Fruit fly (Drosophila melanogaster) whole organism, embryonic: ENCODE results near the gene CG31816.

Experiments
- C15 ChIP-seq: fragments of 200-800 bp; sonication (Bioruptor generic); IDR thresholded peaks from 3 replicates; pipeline ENCODE4 v1.3.6; 2022; ENCODE audit warnings: missing biosample characterization, missing genetic modification characterization
- CG10321 ChIP-seq: fragments of 200-800 bp; sonication (Bioruptor generic); IDR thresholded peaks from 2 replicates; pipeline ENCODE4 v1.3.6; 2022; ENCODE audit warnings: missing biosample characterization, missing genetic modification characterization
- CG10431 ChIP-seq: fragments of 200-800 bp; sonication (Bioruptor generic); optimal IDR thresholded peaks from 3 replicates; lab custom pipeline; 2018; ENCODE audit warnings: missing biosample characterization, mild to moderate bottlenecking, missing genetic modification characterization
- CG10462 ChIP-seq: fragments of 200-800 bp; sonication (Bioruptor generic); optimal IDR thresholded peaks from 2 replicates; lab custom pipeline; 2016; ENCODE audit warnings: missing biosample characterization, missing genetic modification characterization
- CG13287 ChIP-seq: fragments of 200-800 bp; sonication (Bioruptor generic); IDR thresholded peaks from 2 replicates; pipeline ENCODE4 v1.3.6; 2022; ENCODE audit warnings: missing biosample characterization, missing genetic modification characterization; ENCODE audit not compliant: partially characterized antibody
- CG13296 ChIP-seq: fragments of 200-800 bp; sonication (Bioruptor generic); optimal IDR thresholded peaks from 3 replicates; lab custom pipeline; 2018; ENCODE audit warnings: missing biosample characterization, mild to moderate bottlenecking, missing genetic modification characterization
- CG13775 ChIP-seq: fragments of 200-800 bp; sonication (Bioruptor generic); optimal IDR thresholded peaks from 3 replicates; lab custom pipeline; 2017; ENCODE audit warnings: missing biosample characterization, mild to moderate bottlenecking, missing genetic modification characterization
- CG14014 ChIP-seq: fragments of 200-800 bp; sonication (Bioruptor generic); IDR thresholded peaks from 2 replicates; pipeline ENCODE4 v1.3.6; 2022; ENCODE audit warnings: missing biosample characterization, missing genetic modification characterization
- CG17186 ChIP-seq: fragments of 200-800 bp; sonication (Bioruptor generic); optimal IDR thresholded peaks from 3 replicates; lab custom pipeline; 2017; ENCODE audit warnings: missing biosample characterization, missing genetic modification reagents, missing genetic modification characterization
- CG17328 ChIP-seq: fragments of 200-800 bp; sonication (Bioruptor generic); IDR thresholded peaks from 2 replicates; pipeline ENCODE4 v1.3.6; 2022; ENCODE audit warnings: missing biosample characterization, missing genetic modification characterization
- CG17568 ChIP-seq: fragments of 200-800 bp; sonication (Bioruptor generic); optimal IDR thresholded peaks from 2 replicates; lab custom pipeline; 2018; ENCODE audit warnings: missing biosample characterization, mild to moderate bottlenecking, missing genetic modification characterization, moderate library complexity
- CG18476 ChIP-seq: fragments of 200-800 bp; sonication (Bioruptor generic); optimal IDR thresholded peaks from 2 replicates; lab custom pipeline; 2016; ENCODE audit warnings: missing biosample characterization, mild to moderate bottlenecking, missing genetic modification characterization
- CG4328 ChIP-seq: fragments of 200-800 bp; sonication (Bioruptor generic); optimal IDR thresholded peaks from 3 replicates; lab custom pipeline; 2017; ENCODE audit warnings: missing biosample characterization, missing genetic modification reagents, missing genetic modification characterization
- CG9797 ChIP-seq: fragments of 200-800 bp; sonication (Bioruptor generic); optimal IDR thresholded peaks from 3 replicates; lab custom pipeline; 2018; ENCODE audit warnings: missing biosample characterization, mild to moderate bottlenecking, missing genetic modification characterization
- CTCF ChIP-seq: fragments of 200-800 bp; sonication (Bioruptor generic); optimal IDR thresholded peaks from 2 replicates; lab custom pipeline; 2017; ENCODE audit warnings: missing biosample characterization, mild to moderate bottlenecking, missing genetic modification characterization, moderate library complexity
- D19B ChIP-seq: fragments of 200-800 bp; sonication (Bioruptor generic); optimal IDR thresholded peaks from 2 replicates; lab custom pipeline; 2017; ENCODE audit warnings: missing biosample characterization, mild to moderate bottlenecking, missing genetic modification characterization
- Dip2 ChIP-seq: fragments of 200-800 bp; sonication (Bioruptor generic); IDR thresholded peaks from 2 replicates; pipeline ENCODE4 v1.3.6; 2022; ENCODE audit warnings: missing biosample characterization, missing genetic modification characterization
- Drgx ChIP-seq: fragments of 200-800 bp; sonication (Bioruptor generic); IDR thresholded peaks from 2 replicates; pipeline ENCODE4 v1.3.6; 2022; ENCODE audit warnings: missing biosample characterization, missing genetic modification characterization
- HLH54F ChIP-seq: fragments of 200-800 bp; sonication (Bioruptor generic); optimal IDR thresholded peaks from 3 replicates; lab custom pipeline; 2016; ENCODE audit warnings: missing biosample characterization, missing genetic modification characterization
- Hand ChIP-seq: fragments of 200-800 bp; sonication (Bioruptor generic); optimal IDR thresholded peaks from 2 replicates; lab custom pipeline; 2017; ENCODE audit warnings: mild to moderate bottlenecking, missing biosample characterization, missing genetic modification reagents, missing genetic modification characterization
- Hr3 ChIP-seq: fragments of 200-800 bp; sonication (Bioruptor generic); optimal IDR thresholded peaks from 3 replicates; lab custom pipeline; 2016; ENCODE audit warnings: missing biosample characterization, missing genetic modification characterization
- Hr51 ChIP-seq, 2 experiments: fragments of 200-800 bp; sonication (Bioruptor generic); optimal IDR thresholded peaks; 2 replicates in 1 of 2; 3 replicates in 1 of 2; lab custom pipeline; 2016 to 2018; ENCODE audit warnings: missing biosample characterization in 2 of 2, missing genetic modification characterization in 2 of 2, mild to moderate bottlenecking in 1 of 2, moderate library complexity in 1 of 2
- Hsf ChIP-seq: fragments of 200-800 bp; sonication (Bioruptor generic); optimal IDR thresholded peaks from 3 replicates; lab custom pipeline; 2016; ENCODE audit warnings: missing biosample characterization, missing genetic modification characterization
- Jarid2 ChIP-seq: fragments of 200-800 bp; sonication (Bioruptor generic); optimal IDR thresholded peaks from 3 replicates; lab custom pipeline; 2017; ENCODE audit warnings: mild to moderate bottlenecking, missing biosample characterization, missing genetic modification reagents, missing genetic modification characterization
- Lhr ChIP-seq: fragments of 200-800 bp; sonication (Bioruptor generic); optimal IDR thresholded peaks from 3 replicates; lab custom pipeline; 2017; ENCODE audit warnings: mild to moderate bottlenecking, missing biosample characterization, missing genetic modification reagents, missing genetic modification characterization
- Oaz ChIP-seq: fragments of 200-800 bp; sonication (Bioruptor generic); IDR thresholded peaks from 2 replicates; pipeline ENCODE4 v1.3.6; 2022; ENCODE audit warnings: missing biosample characterization, missing genetic modification characterization
- Ravus ChIP-seq: fragments of 200-800 bp; sonication (Bioruptor generic); IDR thresholded peaks from 2 replicates; pipeline ENCODE4 v1.3.6; 2022; ENCODE audit warnings: missing biosample characterization, missing genetic modification characterization
- Sry-β ChIP-seq: fragments of 200-800 bp; sonication (Bioruptor generic); optimal IDR thresholded peaks from 2 replicates; lab custom pipeline; 2018; ENCODE audit warnings: missing biosample characterization, mild to moderate bottlenecking, missing genetic modification characterization, moderate library complexity
- Sry-δ ChIP-seq: fragments of 200-800 bp; sonication (Bioruptor generic); optimal IDR thresholded peaks from 2 replicates; lab custom pipeline; 2016; ENCODE audit warnings: missing biosample characterization, missing genetic modification characterization
- Stat92E ChIP-seq, 3 experiments: fragments of >200 bp in 2 of 3; fragments of 200-800 bp in 1 of 3; sonication (Bioruptor generic) in 1 of 3; optimal IDR thresholded peaks; 2 replicates each; lab custom pipeline; 2017 to 2019; ENCODE audit warnings: missing biosample characterization in 3 of 3, missing genetic modification characterization in 3 of 3, mild to moderate bottlenecking in 1 of 3, moderate library complexity in 1 of 3
- al ChIP-seq: fragments of 200-800 bp; sonication (Bioruptor generic); IDR thresholded peaks from 2 replicates; pipeline ENCODE4 v1.3.6; 2022; ENCODE audit warnings: missing biosample characterization, missing genetic modification characterization
- bbx ChIP-seq: fragments of 200-800 bp; sonication (Bioruptor generic); IDR thresholded peaks from 2 replicates; pipeline ENCODE4 v1.3.6; 2022; ENCODE audit warnings: missing biosample characterization, missing genetic modification characterization; ENCODE audit not compliant: partially characterized antibody
- br ChIP-seq: fragments of >200 bp; optimal IDR thresholded peaks from 2 replicates; lab custom pipeline; 2017
- ci ChIP-seq: fragments of 200-800 bp; sonication (Bioruptor generic); IDR thresholded peaks from 3 replicates; pipeline ENCODE4 v1.3.6; 2022; ENCODE audit warnings: missing biosample characterization, missing genetic modification characterization
- fu2 ChIP-seq: fragments of 200-800 bp; sonication (Bioruptor generic); optimal IDR thresholded peaks from 2 replicates; lab custom pipeline; 2016; ENCODE audit warnings: missing biosample characterization, missing genetic modification characterization
- gem ChIP-seq: fragments of 200-800 bp; sonication (Bioruptor generic); optimal IDR thresholded peaks from 2 replicates; lab custom pipeline; 2019; ENCODE audit warnings: missing biosample characterization, mild to moderate bottlenecking, missing genetic modification characterization, moderate library complexity
- ham ChIP-seq: fragments of 200-800 bp; sonication (Bioruptor generic); IDR thresholded peaks from 2 replicates; pipeline ENCODE4 v1.3.6; 2022; ENCODE audit warnings: missing biosample characterization, missing genetic modification characterization
- kah ChIP-seq: fragments of 200-800 bp; sonication (Bioruptor generic); optimal IDR thresholded peaks from 2 replicates; lab custom pipeline; 2018; ENCODE audit warnings: missing biosample characterization, mild to moderate bottlenecking, missing genetic modification characterization
- lab ChIP-seq: fragments of 200-800 bp; sonication (Bioruptor generic); optimal IDR thresholded peaks from 3 replicates; lab custom pipeline; 2017; ENCODE audit warnings: missing biosample characterization, missing genetic modification characterization, mild to moderate bottlenecking, moderate library complexity, missing genetic modification reagents
- lola ChIP-seq, 3 experiments: fragments of >200 bp in 2 of 3; fragments of 200-800 bp in 1 of 3; sonication (Bioruptor generic) in 1 of 3; optimal IDR thresholded peaks; 2 replicates each; lab custom pipeline; 2017 to 2019; ENCODE audit warnings: missing biosample characterization in 3 of 3, missing genetic modification characterization in 3 of 3, mild to moderate bottlenecking in 1 of 3, moderate library complexity in 1 of 3
- org-1 ChIP-seq: fragments of 200-800 bp; sonication (Bioruptor generic); optimal IDR thresholded peaks from 2 replicates; lab custom pipeline; 2017; ENCODE audit warnings: missing biosample characterization, missing genetic modification characterization
- row ChIP-seq: fragments of 200-800 bp; sonication (Bioruptor generic); IDR thresholded peaks from 3 replicates; pipeline ENCODE4 v1.3.6; 2022; ENCODE audit warnings: missing biosample characterization, missing genetic modification characterization
- sd ChIP-seq: fragments of 200-800 bp; sonication (Bioruptor generic); optimal IDR thresholded peaks from 3 replicates; lab custom pipeline; 2018; ENCODE audit warnings: missing biosample characterization, mild to moderate bottlenecking, missing genetic modification characterization, moderate library complexity
- shn ChIP-seq: fragments of 200-800 bp; sonication (Bioruptor generic); optimal IDR thresholded peaks from 3 replicates; lab custom pipeline; 2016; ENCODE audit warnings: missing biosample characterization, missing genetic modification characterization
- slp2 ChIP-seq: fragments of 200-800 bp; sonication (Bioruptor generic); optimal IDR thresholded peaks from 2 replicates; lab custom pipeline; 2016; ENCODE audit warnings: missing biosample characterization, missing genetic modification characterization
- sna ChIP-seq: fragments of 200-800 bp; sonication (Bioruptor generic); IDR thresholded peaks from 2 replicates; pipeline ENCODE4 v1.3.6; 2022; ENCODE audit warnings: missing biosample characterization, missing genetic modification characterization; ENCODE audit not compliant: partially characterized antibody
- tll ChIP-seq, 2 experiments: fragments of 200-800 bp in 1 of 2; fragments of >200 bp in 1 of 2; sonication (Bioruptor generic) in 1 of 2; optimal IDR thresholded peaks; 2 replicates each; lab custom pipeline; 2017 to 2019; ENCODE audit warnings: missing biosample characterization in 2 of 2, missing genetic modification characterization in 2 of 2, mild to moderate bottlenecking in 1 of 2, moderate library complexity in 1 of 2
- tna ChIP-seq: fragments of 200-800 bp; sonication (Bioruptor generic); IDR thresholded peaks from 2 replicates; pipeline ENCODE4 v1.3.6; 2022; ENCODE audit warnings: missing biosample characterization, missing genetic modification characterization; ENCODE audit not compliant: partially characterized antibody
- unc-4 ChIP-seq: fragments of 200-800 bp; sonication (Bioruptor generic); IDR thresholded peaks from 2 replicates; pipeline ENCODE4 v1.3.6; 2022; ENCODE audit warnings: missing biosample characterization, missing genetic modification characterization; ENCODE audit not compliant: partially characterized antibody

Gene CG31816

DNA sequence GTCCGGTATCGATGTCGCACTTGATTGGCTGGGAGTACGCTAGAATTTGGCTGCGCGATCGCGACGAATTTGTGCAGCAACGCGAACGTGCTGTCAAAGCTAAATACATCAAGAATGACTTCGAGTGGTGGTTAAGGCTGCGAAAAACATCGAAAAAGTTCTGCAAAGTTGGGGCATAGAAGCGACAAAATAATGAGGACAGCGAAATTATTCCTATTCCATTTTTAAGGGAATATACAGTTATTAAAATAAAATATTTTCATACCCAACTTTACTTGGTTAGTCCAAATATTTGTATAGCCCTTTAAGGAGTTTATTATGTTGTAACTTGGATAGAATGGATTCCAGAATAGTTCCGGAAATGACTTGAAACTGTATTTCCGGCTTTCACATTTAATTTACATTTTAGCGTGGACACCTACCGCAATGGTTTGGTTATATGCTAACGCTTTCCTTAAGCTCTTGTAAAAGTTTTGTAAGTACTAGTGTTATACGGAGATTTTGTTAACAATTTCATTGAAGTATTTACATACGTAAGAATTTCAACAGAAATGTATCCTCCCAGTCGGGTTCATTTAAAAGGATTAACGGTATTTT lies 749 bp downstream of the CG31816 start (continued):
- TF ChIP-seq row (GFP tag; lab: Robert Waterston, UW), result 0 out of 3 replicates have a peak, but pooled peaks have one; percentile 11
- peak; percentile 86 for TF ChIP-seq CG4328 (GFP tag; lab: Kevin White, UChicago)
- peak; percentile 72 for TF ChIP-seq CG17328 (GFP tag; lab: Robert Waterston, UW)
- peak; percentile 78 for TF ChIP-seq org-1 (GFP tag; lab: Kevin White, UChicago)
- TF ChIP-seq br (lab: Kevin White, UChicago), result no peak
- no peak for TF ChIP-seq unc-4 (GFP tag; lab: Robert Waterston, UW)
- peak; percentile 56 for TF ChIP-seq kah (GFP tag; lab: Kevin White, UChicago)
- TF ChIP-seq CG14014 (GFP tag; lab: Robert Waterston, UW), result no peak
- peak; percentile 77 for TF ChIP-seq slp2 (GFP tag; lab: Kevin White, UChicago)
- TF ChIP-seq C15 (GFP tag; lab: Robert Waterston, UW), result peak; percentile 30; the same call in 1 of the 3 replicates
- TF ChIP-seq Dip2 (GFP tag; lab: Robert Waterston, UW), result no peak
- TF ChIP-seq lola (GFP tag; optimal IDR thresholded peaks at IDR 0.05; lab: Kevin White, UChicago), result peak in 1 of 3 experiments; percentile 43
- peak; percentile 77 for TF ChIP-seq CG10431 (GFP tag; lab: Kevin White, UChicago)
- TF ChIP-seq Sry-β (GFP tag; lab: Kevin White, UChicago), result peak; percentile 49
- no peak for TF ChIP-seq tna
- TF ChIP-seq CG10462 (GFP tag; lab: Kevin White, UChicago), result peak; percentile 44
- TF ChIP-seq shn (GFP tag; lab: Kevin White, UChicago), result peak; percentile 79
- peak; percentile 85 for TF ChIP-seq Lhr (GFP tag; lab: Kevin White, UChicago)
- peak; percentile 51; the same call in 1 of the 2 replicates for TF ChIP-seq CG10321
- no peak for TF ChIP-seq CG18476 (GFP tag; lab: Kevin White, UChicago)
- TF ChIP-seq lab (GFP tag; lab: Kevin White, UChicago), result peak; percentile 96
- no peak for TF ChIP-seq tll (GFP tag; optimal IDR thresholded peaks at IDR 0.05; lab: Kevin White, UChicago)
- peak; percentile 52 for TF ChIP-seq Drgx (GFP tag; lab: Robert Waterston, UW)
- peak; percentile 65 for TF ChIP-seq Jarid2 (GFP tag; lab: Kevin White, UChicago)
- no peak for TF ChIP-seq ham (GFP tag; lab: Robert Waterston, UW)
- TF ChIP-seq Hr51 (GFP tag; optimal IDR thresholded peaks at IDR 0.05; lab: Kevin White, UChicago), result peak; percentile 60 to 79
- TF ChIP-seq CTCF (GFP tag; lab: Kevin White, UChicago), result peak; percentile 74
- peak; percentile 69 for TF ChIP-seq D19B
- peak; percentile 36 for TF ChIP-seq sd (tag; lab: Kevin White, UChicago)
- TF ChIP-seq Oaz (GFP tag; lab: Robert Waterston, UW), result peak; percentile 44; the same call in 1 of the 2 replicates
- no peak for TF ChIP-seq Ravus (GFP tag; lab: Robert Waterston, UW)
- peak; percentile 65 for TF ChIP-seq gem
- TF ChIP-seq Hr3 (GFP tag; lab: Kevin White, UChicago), result peak; percentile 21
- peak; percentile 91 for TF ChIP-seq CG17568 (GFP tag; lab: Kevin White, UChicago)
- no peak for TF ChIP-seq Sry-δ (GFP tag; lab: Kevin White, UChicago)
- peak; percentile 69 for TF ChIP-seq Hand (GFP tag; lab: Kevin White, UChicago)
- peak; percentile 79 for TF ChIP-seq Hsf (GFP tag; lab: Kevin White, UChicago)
- no peak for TF ChIP-seq sna (GFP tag; lab: Robert Waterston, UW)
- peak; percentile 80 for TF ChIP-seq CG13775
- TF ChIP-seq CG9797 (GFP tag; lab: Kevin White, UChicago), result no peak
- TF ChIP-seq fu2 (GFP tag; lab: Kevin White, UChicago), result peak; percentile 54
- no peak; the same call in 1 of the 2 replicates for TF ChIP-seq CG13287 (GFP tag; lab: Robert Waterston, UW)
- peak; percentile 55 for TF ChIP-seq CG17186 (GFP tag; lab: Kevin White, UChicago)
- TF ChIP-seq al (GFP tag; lab: Robert Waterston, UW), result peak; percentile 49; the same call in 1 of the 2 replicates
- TF ChIP-seq CG13296 (GFP tag; lab: Kevin White, UChicago), result peak; percentile 89
- peak; percentile 50 for TF ChIP-seq HLH54F (GFP tag; lab: Kevin White, UChicago)
- no peak for TF ChIP-seq bbx
- TF ChIP-seq Stat92E (GFP tag; optimal IDR thresholded peaks at IDR 0.05; lab: Kevin White, UChicago), result no peak
- peak; percentile 95 for TF ChIP-seq ci (GFP tag; lab: Robert Waterston, UW)
